Worm (Caenorhabditis elegans) whole organism, late embryonic: ENCODE measurements around the gene B0035.22.

Source experiments
- C38D4.7 ChIP-seq: fragments of 200-800 bp; sonication (Bioruptor generic); optimal IDR thresholded peaks from 2 replicates; lab custom pipeline; 2018; ENCODE audit warnings: mild to moderate bottlenecking, missing genetic modification characterization, moderate library complexity, missing compliant biosample characterization
- ama-1 ChIP-seq: fragments of 150-350 bp; optimal IDR thresholded peaks from 2 replicates; lab custom pipeline; 2014
- ceh-45 ChIP-seq: fragments of 200-800 bp; sonication (Bioruptor generic); IDR thresholded peaks from 2 replicates; pipeline ENCODE4 v1.3.6; 2022; ENCODE audit warnings: missing genetic modification reagents, missing genetic modification characterization, missing compliant biosample characterization
- eyg-1 ChIP-seq: sonication (generic microtip); optimal IDR thresholded peaks from 2 replicates; lab custom pipeline; 2016; ENCODE audit warnings: missing genotype, missing genetic modification characterization, missing compliant biosample characterization
- pha-4 ChIP-seq: fragments of 150-350 bp; optimal IDR thresholded peaks from 2 replicates; lab custom pipeline; 2018; ENCODE audit warnings: missing biosample characterization, missing genetic modification reagents, missing genetic modification characterization
- pqm-1 ChIP-seq: sonication (generic microtip); optimal IDR thresholded peaks from 2 replicates; lab custom pipeline; 2016; ENCODE audit warnings: missing genetic modification characterization, missing compliant biosample characterization
- sox-2 ChIP-seq: fragments of 200-800 bp; sonication (Bioruptor generic); IDR thresholded peaks from 2 replicates; pipeline ENCODE4 v1.3.6; 2022; ENCODE audit warnings: missing genetic modification reagents, missing genetic modification characterization, missing compliant biosample characterization

ce11 chrIV:11336180-11336579 is 21.2 kb downstream of the B0035.22 start:
- TF ChIP-seq pha-4 = no peak
- no peak for TF ChIP-seq ceh-45
- TF ChIP-seq sox-2 (GFP tag; lab: Robert Waterston, UW) = no peak
- TF ChIP-seq pqm-1 = no peak
- TF ChIP-seq eyg-1 (tag; lab: Kevin White, UChicago) = no peak
- TF ChIP-seq C38D4.7 (GFP tag; lab: Kevin White, UChicago) = no peak
- TF ChIP-seq ama-1 = no peak
